Fruit fly (Drosophila melanogaster) whole organism, adult: ENCODE results near the gene Pcd.

Experiments used
- CG11617 ChIP-seq: fragments of 200-800 bp; sonication (Bioruptor generic); optimal IDR thresholded peaks from 2 replicates; lab custom pipeline; 2017; ENCODE audit warnings: mild to moderate bottlenecking, missing biosample characterization, missing genetic modification reagents, missing genetic modification characterization
- CG12768 ChIP-seq: fragments of 200-800 bp; sonication (Bioruptor generic); optimal IDR thresholded peaks from 2 replicates; lab custom pipeline; 2017; ENCODE audit warnings: missing biosample characterization, missing genetic modification characterization, mild to moderate bottlenecking, moderate library complexity, missing genetic modification reagents
- CG14711 ChIP-seq: fragments of 200-800 bp; sonication (Bioruptor generic); optimal IDR thresholded peaks from 2 replicates; lab custom pipeline; 2018; ENCODE audit warnings: missing biosample characterization, mild to moderate bottlenecking, missing genetic modification characterization, moderate library complexity
- CG1620 ChIP-seq: fragments of 200-800 bp; sonication (Bioruptor generic); optimal IDR thresholded peaks from 2 replicates; lab custom pipeline; 2016; ENCODE audit warnings: missing biosample characterization, missing genetic modification characterization
- CG33017 ChIP-seq: fragments of 200-800 bp; sonication (Bioruptor generic); optimal IDR thresholded peaks from 2 replicates; lab custom pipeline; 2018; ENCODE audit warnings: missing biosample characterization, mild to moderate bottlenecking, missing genetic modification characterization, moderate library complexity
- CG5204 ChIP-seq: fragments of 200-800 bp; sonication (Bioruptor generic); optimal IDR thresholded peaks from 2 replicates; lab custom pipeline; 2016; ENCODE audit warnings: missing biosample characterization, missing genetic modification characterization
- CG7045 ChIP-seq: fragments of 200-800 bp; sonication (Bioruptor generic); optimal IDR thresholded peaks from 2 replicates; lab custom pipeline; 2017; ENCODE audit warnings: missing biosample characterization, mild to moderate bottlenecking, missing genetic modification characterization
- CG7101 ChIP-seq: fragments of 200-800 bp; sonication (Bioruptor generic); optimal IDR thresholded peaks from 2 replicates; lab custom pipeline; 2018; ENCODE audit warnings: missing biosample characterization, mild to moderate bottlenecking, missing genetic modification characterization, moderate library complexity
- Clk ChIP-seq: fragments of 200-800 bp; sonication (Bioruptor generic); optimal IDR thresholded peaks from 2 replicates; lab custom pipeline; 2017; ENCODE audit warnings: missing biosample characterization, missing genetic modification characterization
- Crg-1 ChIP-seq: fragments of 200-800 bp; sonication (Bioruptor generic); optimal IDR thresholded peaks from 2 replicates; lab custom pipeline; 2016; ENCODE audit warnings: missing biosample characterization, missing genetic modification characterization
- Hr96 ChIP-seq: fragments of 200-800 bp; sonication (Bioruptor generic); optimal IDR thresholded peaks from 2 replicates; lab custom pipeline; 2016; ENCODE audit warnings: missing biosample characterization, missing genetic modification characterization
- Mnt ChIP-seq: fragments of 200-800 bp; sonication (Bioruptor generic); optimal IDR thresholded peaks from 2 replicates; lab custom pipeline; 2016; ENCODE audit warnings: missing biosample characterization, mild to moderate bottlenecking, missing genetic modification characterization
- bab1 ChIP-seq: fragments of 200-800 bp; sonication (Bioruptor generic); optimal IDR thresholded peaks from 3 replicates; lab custom pipeline; 2019; ENCODE audit warnings: missing biosample characterization, mild to moderate bottlenecking, missing genetic modification characterization, moderate library complexity
- cic ChIP-seq: fragments of 200-800 bp; sonication (Bioruptor generic); optimal IDR thresholded peaks from 2 replicates; lab custom pipeline; 2017; ENCODE audit warnings: missing biosample characterization, mild to moderate bottlenecking, missing genetic modification characterization, moderate library complexity
- cnc ChIP-seq, 2 experiments: fragments of >200 bp; optimal IDR thresholded peaks; 2 replicates each; lab custom pipeline; 2017
- kay ChIP-seq: fragments of 200-800 bp; sonication (Bioruptor generic); peaks from one replicate; lab custom pipeline; 2016; ENCODE audit warnings: missing biosample characterization, missing genetic modification characterization, borderline replicate concordance
- ovo ChIP-seq: fragments of 200-800 bp; sonication (Bioruptor generic); optimal IDR thresholded peaks from 2 replicates; lab custom pipeline; 2016; ENCODE audit warnings: missing biosample characterization, missing genetic modification characterization
- pad ChIP-seq: fragments of 200-800 bp; sonication (Bioruptor generic); optimal IDR thresholded peaks from 3 replicates; lab custom pipeline; 2017; ENCODE audit warnings: missing biosample characterization, missing genetic modification characterization, mild to moderate bottlenecking, moderate library complexity, missing genetic modification reagents
- tj ChIP-seq: fragments of 200-800 bp; sonication (Bioruptor generic); optimal IDR thresholded peaks from 3 replicates; lab custom pipeline; 2017; ENCODE audit warnings: missing biosample characterization, mild to moderate bottlenecking, missing genetic modification characterization, moderate library complexity
- toe ChIP-seq: fragments of 200-800 bp; sonication (Bioruptor generic); optimal IDR thresholded peaks from 2 replicates; lab custom pipeline; 2016; ENCODE audit warnings: missing biosample characterization, missing genetic modification characterization

Gene Pcd

DNA sequence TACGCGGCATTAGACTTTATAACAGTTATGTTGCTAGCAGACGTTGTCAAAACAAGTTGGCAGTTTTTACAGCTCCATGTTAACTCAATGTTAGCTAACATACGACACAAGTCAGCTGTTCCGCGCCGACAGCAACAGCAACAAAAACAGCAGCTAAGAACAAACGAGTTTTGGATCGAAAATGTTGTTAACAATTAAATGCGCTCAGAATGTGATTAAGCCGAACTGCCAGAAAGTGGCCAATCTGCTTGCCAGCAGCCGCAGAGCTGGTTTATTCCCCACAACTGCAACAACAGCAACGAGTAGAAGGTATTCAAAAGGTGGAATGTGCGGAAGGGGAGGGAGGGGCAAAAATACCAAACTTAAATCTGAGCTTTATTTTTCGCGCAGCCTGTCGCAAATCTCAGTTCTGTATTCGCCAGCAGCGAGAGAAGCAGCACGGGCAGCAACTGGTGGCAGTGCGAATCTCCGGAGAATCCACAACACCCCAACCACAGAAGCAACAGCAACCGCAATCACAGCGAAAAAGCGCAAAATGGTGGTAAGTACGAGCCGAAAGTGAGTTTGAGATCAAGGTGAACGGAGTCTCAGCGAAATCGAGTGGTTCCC, at the start of gene Pcd:
TSS of gene Pcd (plus strand) at position 116 of the 609 bp plus-strand sequence.
- TF ChIP-seq Crg-1 (GFP tag; lab: Kevin White, UChicago) (no peak), toe (no peak), Mnt (peak; percentile 27), Hr96 (no peak), CG5204 (GFP tag; lab: Kevin White, UChicago) (no peak), pad (GFP tag; lab: Kevin White, UChicago) (peak; percentile 38), CG7045 (GFP tag; lab: Kevin White, UChicago) (no peak), CG12768 (GFP tag; lab: Kevin White, UChicago) (peak; percentile 11), ovo (no peak), cic (GFP tag; lab: Kevin White, UChicago) (peak; percentile 50), CG11617 (GFP tag; lab: Kevin White, UChicago) (no peak), kay (GFP tag; lab: Kevin White, UChicago) (no peak), Clk (GFP tag; lab: Kevin White, UChicago) (no peak), tj (GFP tag; lab: Kevin White, UChicago) (peak; percentile 55), CG7101 (tag; lab: Kevin White, UChicago) (no peak), bab1 (GFP tag; lab: Kevin White, UChicago) (peak; percentile 27), CG33017 (tag; lab: Kevin White, UChicago) (no peak), cnc (optimal IDR thresholded peaks at IDR 0.05; lab: Kevin White, UChicago) (no peak), CG14711 (tag; lab: Kevin White, UChicago) (no peak), CG1620 (no peak)

DNA sequence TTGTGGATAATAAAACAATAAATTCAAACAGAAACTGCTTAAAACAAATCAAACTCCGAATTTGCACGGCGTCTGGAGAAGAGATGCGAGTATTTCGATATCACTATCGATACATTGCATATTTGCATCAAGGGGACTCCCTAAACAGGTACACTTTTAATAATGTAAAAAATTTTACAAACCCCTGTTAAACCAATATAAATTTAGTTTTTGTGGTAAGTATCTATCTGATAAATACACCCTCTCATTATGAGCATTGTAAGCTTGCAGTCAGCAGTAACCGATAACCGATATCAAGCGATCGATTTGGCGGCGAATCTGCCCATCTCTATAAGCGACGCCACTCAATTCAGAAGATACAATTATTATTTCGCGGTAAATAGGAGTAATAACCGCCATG, 47.6 kb upstream of the Pcd start, which contains the start of the genes Bub3 and Cap-D2:
TSS of gene Bub3 (minus strand) at position 89 of the 400 bp plus-strand sequence.
TSS of gene Cap-D2 (plus strand) at position 319 of the 400 bp plus-strand sequence.
- TF ChIP-seq CG7101 (tag; lab: Kevin White, UChicago) (peak; percentile 54), CG14711 (tag; lab: Kevin White, UChicago) (peak; percentile 69), Clk (GFP tag; lab: Kevin White, UChicago) (no peak), CG12768 (GFP tag; lab: Kevin White, UChicago) (no peak), bab1 (GFP tag; lab: Kevin White, UChicago) (peak; percentile 72), CG11617 (GFP tag; lab: Kevin White, UChicago) (peak; percentile 2), Mnt (peak; percentile 5), cnc (optimal IDR thresholded peaks at IDR 0.05; lab: Kevin White, UChicago) (no peak), CG1620 (peak; percentile 36), toe (peak; percentile 65), kay (GFP tag; lab: Kevin White, UChicago) (no peak), CG33017 (tag; lab: Kevin White, UChicago) (peak; percentile 3), cic (GFP tag; lab: Kevin White, UChicago) (no peak), Hr96 (peak; percentile 38), tj (GFP tag; lab: Kevin White, UChicago) (peak; percentile 1), CG5204 (GFP tag; lab: Kevin White, UChicago) (peak; percentile 40), Crg-1 (GFP tag; lab: Kevin White, UChicago) (no peak), CG7045 (GFP tag; lab: Kevin White, UChicago) (peak; percentile 66), ovo (no peak), pad (GFP tag; lab: Kevin White, UChicago) (peak; percentile 20)

DNA sequence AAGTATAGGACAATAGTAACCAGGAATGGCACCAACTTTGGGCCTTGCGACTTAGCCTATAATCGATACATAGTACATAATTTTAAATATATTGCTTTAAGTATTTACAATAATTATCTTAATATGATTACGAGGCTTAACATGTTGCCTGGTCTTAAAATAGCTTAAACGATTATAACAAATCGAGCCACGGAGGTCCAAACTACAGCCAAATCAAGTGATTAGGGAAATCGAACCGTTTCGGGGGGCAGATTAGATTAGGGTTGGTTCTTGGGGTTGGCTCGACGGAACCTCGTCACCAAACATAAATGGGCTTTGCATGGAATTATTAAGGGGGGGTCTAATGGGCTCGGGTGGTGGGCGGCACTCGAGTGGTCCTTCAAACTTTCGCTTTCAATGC, 41.7 kb upstream of the Pcd start:
- TF ChIP-seq CG5204 (GFP tag; lab: Kevin White, UChicago), result no peak
- TF ChIP-seq cnc (optimal IDR thresholded peaks at IDR 0.05; lab: Kevin White, UChicago), result no peak
- TF ChIP-seq CG1620, result no peak
- no peak for TF ChIP-seq bab1 (GFP tag; lab: Kevin White, UChicago)
- TF ChIP-seq Crg-1 (GFP tag; lab: Kevin White, UChicago), result no peak
- no peak for TF ChIP-seq CG14711 (tag; lab: Kevin White, UChicago)

DNA sequence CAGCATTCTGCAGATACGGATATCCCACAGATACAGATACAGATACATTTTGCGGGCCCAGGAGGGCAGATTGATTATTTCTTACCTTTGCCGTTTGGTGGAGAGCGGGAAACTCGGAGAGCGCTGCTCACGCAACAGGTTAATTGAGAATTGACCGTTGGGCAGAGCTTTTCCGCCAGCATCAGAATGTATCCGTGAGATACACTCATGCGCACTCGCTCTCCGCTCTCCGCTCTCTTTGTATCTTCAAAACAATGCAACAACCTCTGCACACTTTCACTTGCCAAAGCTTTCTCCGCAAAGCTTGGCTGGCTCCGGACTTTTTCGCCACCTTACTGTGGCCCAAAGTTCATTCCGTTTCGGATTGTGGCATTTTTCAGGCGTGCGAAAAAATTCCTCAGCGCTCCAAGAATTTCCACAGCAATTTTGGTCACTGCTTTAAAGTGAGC, 40.8 kb upstream of the Pcd start, which contains the start of the genes CG7582 and Gycalpha99B:
TSS of gene CG7582 (minus strand) at position 127 of the 449 bp plus-strand sequence.
TSS of gene Gycalpha99B (plus strand) at position 352 of the 449 bp plus-strand sequence.
- no peak for TF ChIP-seq CG7101 (tag; lab: Kevin White, UChicago)
- peak; percentile 48 for TF ChIP-seq CG12768 (GFP tag; lab: Kevin White, UChicago)

DNA sequence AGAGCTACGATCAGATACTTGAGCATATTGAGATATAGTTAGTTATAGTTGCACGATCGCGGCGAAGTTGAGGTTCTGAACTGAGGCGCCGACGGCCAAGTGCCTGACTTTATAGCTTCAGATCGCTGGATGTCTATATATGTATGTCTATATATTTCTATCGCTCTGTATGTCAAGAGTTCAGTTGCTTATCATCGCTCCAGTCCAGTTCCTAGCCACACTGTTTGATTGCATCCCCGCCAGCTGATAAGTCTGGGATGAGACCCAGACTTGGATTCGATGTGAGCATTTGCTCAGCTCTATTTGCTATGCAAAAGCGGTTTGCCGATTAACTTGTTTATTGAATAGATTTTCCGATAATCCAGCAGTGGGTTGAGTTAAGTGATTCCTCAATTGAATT, 36.3 kb upstream of the Pcd start:
- TF ChIP-seq toe, result no peak
- TF ChIP-seq CG12768 (GFP tag; lab: Kevin White, UChicago), result no peak

DNA sequence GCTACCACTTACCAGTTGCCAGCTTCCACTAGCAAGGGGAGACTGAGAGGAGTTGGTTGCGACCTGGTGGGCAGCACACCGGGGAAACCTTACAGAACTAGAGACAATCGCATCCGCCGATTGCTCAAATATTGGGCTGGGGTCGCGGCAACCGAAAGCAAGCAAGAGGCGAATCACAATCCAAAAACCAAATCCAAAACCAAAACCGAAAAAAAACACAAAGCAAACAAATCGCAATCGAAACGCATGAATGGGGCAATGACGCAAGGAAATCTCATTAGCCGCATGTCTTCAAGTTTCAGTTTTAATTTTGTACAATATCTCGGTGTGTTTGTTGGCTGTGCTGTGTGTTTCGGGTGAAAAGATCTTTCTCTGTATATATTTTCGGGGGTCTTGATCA, 33.8 kb upstream of the Pcd start, which contains the start of gene Obp99c:
TSS of gene Obp99c (minus strand) at position 101 of the 400 bp plus-strand sequence.
- TF ChIP-seq CG7101 (tag; lab: Kevin White, UChicago) (no peak), Crg-1 (GFP tag; lab: Kevin White, UChicago) (no peak), CG1620 (no peak), tj (GFP tag; lab: Kevin White, UChicago) (no peak), CG33017 (tag; lab: Kevin White, UChicago) (no peak), cnc (optimal IDR thresholded peaks at IDR 0.05; lab: Kevin White, UChicago) (no peak), CG14711 (tag; lab: Kevin White, UChicago) (no peak), ovo (no peak), CG11617 (GFP tag; lab: Kevin White, UChicago) (no peak), bab1 (GFP tag; lab: Kevin White, UChicago) (no peak), Hr96 (no peak), toe (no peak), cic (GFP tag; lab: Kevin White, UChicago) (no peak), Mnt (no peak), CG12768 (GFP tag; lab: Kevin White, UChicago) (no peak), Clk (GFP tag; lab: Kevin White, UChicago) (no peak), pad (GFP tag; lab: Kevin White, UChicago) (no peak), CG7045 (GFP tag; lab: Kevin White, UChicago) (no peak), CG5204 (GFP tag; lab: Kevin White, UChicago) (no peak), kay (GFP tag; lab: Kevin White, UChicago) (no peak)
